Fruit fly (Drosophila melanogaster): ENCODE measurements around the gene baz.

- TF ChIP-seq Neu2 (GFP tag; optimal IDR thresholded peaks at IDR 0.05; ENCODE audit: borderline replicate concordance) (no peak), lab (GFP tag; optimal IDR thresholded peaks at IDR 0.05) (no peak), Gsc (GFP tag; IDR thresholded peaks at IDR 0.05) (no peak), salm (tag; optimal IDR thresholded peaks at IDR 0.05) (no peak), Dbx (GFP tag; IDR thresholded peaks at IDR 0.05) (no peak), schlank (tag; optimal IDR thresholded peaks at IDR 0.05) (no peak), CG9817 (tag; optimal IDR thresholded peaks at IDR 0.05) (no peak), maf-S (GFP tag; optimal IDR thresholded peaks at IDR 0.05) (no peak), Ets97D (GFP tag; optimal IDR thresholded peaks at IDR 0.05) (no peak), Elba2 (GFP tag; optimal IDR thresholded peaks at IDR 0.05) (no peak), NC2α (GFP tag; optimal IDR thresholded peaks at IDR 0.05) (no peak), Oli (tag; optimal IDR thresholded peaks at IDR 0.05) (no peak)
Observed at dm6 chrX:17146529-17146928, 13.3 kb upstream of the baz start.

Measured in whole organism, embryonic.